Fruit fly (Drosophila melanogaster): ENCODE results near the gene GlcAT-S.

The GlcAT-S gene

DNA sequence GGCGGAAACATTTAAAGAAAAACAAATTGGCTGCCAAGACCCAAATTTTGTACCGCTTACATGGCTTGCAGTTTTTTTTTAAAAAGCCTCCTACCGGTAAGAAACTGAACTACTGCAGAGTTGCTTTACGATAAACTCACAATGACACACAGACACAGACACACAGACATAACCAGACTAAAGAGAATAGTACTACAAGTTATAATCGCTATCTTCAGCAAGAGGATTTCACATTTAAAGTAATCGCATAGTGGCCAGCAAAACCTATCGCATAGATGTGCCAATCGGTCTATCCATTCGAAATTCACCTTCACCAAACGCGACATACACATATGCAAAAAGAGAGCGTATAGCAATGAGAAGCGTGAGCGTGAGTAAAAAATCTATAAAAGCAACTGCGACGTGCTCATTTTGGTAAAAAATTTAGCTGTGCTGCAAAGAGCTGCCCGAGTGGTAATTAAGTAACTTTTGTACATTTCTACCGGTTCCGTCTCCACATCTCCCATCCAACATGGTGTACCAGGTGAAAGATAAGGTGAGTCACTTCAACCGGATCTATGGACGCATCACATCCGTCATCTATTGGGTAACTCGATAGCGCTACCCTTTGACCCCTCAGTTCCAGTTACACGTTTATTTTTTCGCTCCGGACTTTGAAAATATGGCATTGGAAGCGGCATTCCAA, 3.1 kb upstream of the GlcAT-S start, which contains the start of gene Trx2 (continued):
- TF ChIP-seq exex (tag; optimal IDR thresholded peaks at IDR 0.05) (peak; percentile 40), cg (GFP tag; optimal IDR thresholded peaks at IDR 0.05) (peak; percentile 74), abd-A (tag; optimal IDR thresholded peaks at IDR 0.05) (peak; percentile 62), salm (tag; optimal IDR thresholded peaks at IDR 0.05) (no peak), CG6791 (GFP tag; IDR thresholded peaks at IDR 0.05; ENCODE audit: partially characterized antibody) (peak; percentile 56; the same call in 1 of the 3 replicates), Ets97D (GFP tag; optimal IDR thresholded peaks at IDR 0.05) (no peak), CG18262 (tag; optimal IDR thresholded peaks at IDR 0.05) (no peak), sqz (GFP tag; optimal IDR thresholded peaks at IDR 0.05) (peak; percentile 48), CG30403 (GFP tag; optimal IDR thresholded peaks at IDR 0.05) (no peak), ash1 (GFP tag; optimal IDR thresholded peaks at IDR 0.05) (no peak), CG2120 (GFP tag; optimal IDR thresholded peaks at IDR 0.05) (peak; percentile 2), Ssrp (tag; optimal IDR thresholded peaks at IDR 0.05) (no peak), CG3726 (GFP tag; IDR thresholded peaks at IDR 0.05) (no peak), crp (GFP tag; optimal IDR thresholded peaks at IDR 0.05) (no peak), CG31441 (GFP tag; IDR thresholded peaks at IDR 0.05) (no peak), Opbp (GFP tag; IDR thresholded peaks at IDR 0.05; ENCODE audit: partially characterized antibody) (0 out of 3 replicates have a peak, but pooled peaks have one; percentile 37), CkIIα-i1 (GFP tag; IDR thresholded peaks at IDR 0.05) (no peak), fd3F (GFP tag; optimal IDR thresholded peaks at IDR 0.05) (no peak), Awh (GFP tag; IDR thresholded peaks at IDR 0.05) (no peak), CG7745 (tag; optimal IDR thresholded peaks at IDR 0.05) (peak; percentile 58), CG13624 (GFP tag; optimal IDR thresholded peaks at IDR 0.05) (peak; percentile 62), sna (GFP tag; IDR thresholded peaks at IDR 0.05; ENCODE audit: partially characterized antibody) (no peak), CG31224 (GFP tag; IDR thresholded peaks at IDR 0.05) (no peak), BtbVII (GFP tag; optimal IDR thresholded peaks at IDR 0.05) (peak; percentile 1), CG10959 (GFP tag; IDR thresholded peaks at IDR 0.05) (no peak), Ets65A (GFP tag) (no peak), CG18476 (GFP tag; optimal IDR thresholded peaks at IDR 0.05) (no peak), fu2 (GFP tag; optimal IDR thresholded peaks at IDR 0.05) (no peak), CG10274 (GFP tag; optimal IDR thresholded peaks at IDR 0.05) (no peak), CG12236 (GFP tag; optimal IDR thresholded peaks at IDR 0.05) (no peak), CG34376 (GFP tag; optimal IDR thresholded peaks at IDR 0.05) (peak; percentile 77), YL-1 (GFP tag; optimal IDR thresholded peaks at IDR 0.05) (peak; percentile 79), dan (GFP tag; IDR thresholded peaks at IDR 0.05) (no peak), CG3281 (GFP tag; optimal IDR thresholded peaks at IDR 0.05) (peak; percentile 8), CG34224 (GFP tag; IDR thresholded peaks at IDR 0.05; ENCODE audit: partially characterized antibody) (no peak; the same call in 2 of the 3 replicates), Gug (GFP tag; IDR thresholded peaks at IDR 0.05) (no peak), CG15269 (tag; optimal IDR thresholded peaks at IDR 0.05) (peak; percentile 40), CG10147 (GFP tag; optimal IDR thresholded peaks at IDR 0.05) (no peak), dmrt11E (tag; optimal IDR thresholded peaks at IDR 0.05) (no peak), MESR4 (GFP tag; optimal IDR thresholded peaks at IDR 0.05) (peak; percentile 44), Dad (GFP tag; optimal IDR thresholded peaks at IDR 0.05) (no peak), CG34422 (GFP tag; IDR thresholded peaks at IDR 0.05) (peak; percentile 82; the same call in 1 of the 3 replicates), jing (GFP tag; optimal IDR thresholded peaks at IDR 0.05) (no peak), CG10543 (GFP tag; optimal IDR thresholded peaks at IDR 0.05) (peak; percentile 70), vnd (GFP tag; IDR thresholded peaks at IDR 0.05; ENCODE audit: partially characterized antibody) (no peak), CG15479 (GFP tag; optimal IDR thresholded peaks at IDR 0.05) (no peak), dati (GFP tag; IDR thresholded peaks at IDR 0.05) (no peak), HmgD (GFP tag; optimal IDR thresholded peaks at IDR 0.05) (no peak), Adf1 (GFP tag; IDR thresholded peaks at IDR 0.05) (peak; percentile 38; the same call in 1 of the 2 replicates)

Data from whole organism, embryonic.